Fruit fly (Drosophila melanogaster) whole organism, prepupa: ENCODE data around the gene ddbt.
A peak's percentile ranks its signal among the peaks of the same experiment; 100 is the strongest.

Source experiments
- CG10631 ChIP-seq: fragments of 200-800 bp; sonication (Bioruptor generic); optimal IDR thresholded peaks from 2 replicates; lab custom pipeline; 2016; ENCODE audit warnings: missing biosample characterization, missing genetic modification characterization
- CG11294 ChIP-seq: fragments of 200-800 bp; sonication (Bioruptor generic); IDR thresholded peaks from 2 replicates; pipeline ENCODE4 v1.3.6; 2022; ENCODE audit warnings: missing biosample characterization, missing genetic modification characterization
- CG11762 ChIP-seq: fragments of 200-800 bp; sonication (Bioruptor generic); optimal IDR thresholded peaks from 3 replicates; lab custom pipeline; 2016; ENCODE audit warnings: missing biosample characterization, missing genetic modification characterization; ENCODE audit not compliant: insufficient read depth
- CG15336 ChIP-seq: fragments of 200-800 bp; sonication (Bioruptor generic); IDR thresholded peaks from 2 replicates; pipeline ENCODE4 v1.3.6; 2022; ENCODE audit warnings: missing biosample characterization, missing genetic modification characterization
- CG16779 ChIP-seq: fragments of 200-800 bp; sonication (Bioruptor generic); optimal IDR thresholded peaks from 3 replicates; lab custom pipeline; 2017; ENCODE audit warnings: missing biosample characterization, mild to moderate bottlenecking, missing genetic modification characterization
- CG32006 ChIP-seq: fragments of 200-800 bp; sonication (Bioruptor generic); optimal IDR thresholded peaks from 3 replicates; lab custom pipeline; 2017; ENCODE audit warnings: missing biosample characterization, mild to moderate bottlenecking, missing genetic modification characterization
- CG34406 ChIP-seq: fragments of 200-800 bp; sonication (Bioruptor generic); optimal IDR thresholded peaks from 3 replicates; lab custom pipeline; 2016; ENCODE audit warnings: missing biosample characterization, missing genetic modification characterization
- CG3919 ChIP-seq: fragments of 200-800 bp; sonication (Bioruptor generic); optimal IDR thresholded peaks from 3 replicates; lab custom pipeline; 2016; ENCODE audit warnings: missing biosample characterization, missing genetic modification characterization
- CG6163 ChIP-seq: fragments of 200-800 bp; sonication (Bioruptor generic); IDR thresholded peaks from 3 replicates; pipeline ENCODE4 v1.3.6; 2022; ENCODE audit warnings: missing biosample characterization, missing genetic modification characterization
- CG6808 ChIP-seq: fragments of 200-800 bp; sonication (Bioruptor generic); optimal IDR thresholded peaks from 3 replicates; lab custom pipeline; 2017; ENCODE audit warnings: missing biosample characterization, missing genetic modification characterization, mild to moderate bottlenecking, moderate library complexity, missing genetic modification reagents
- CG7368 ChIP-seq: fragments of 200-800 bp; sonication (Bioruptor generic); optimal IDR thresholded peaks from 3 replicates; lab custom pipeline; 2016; ENCODE audit warnings: missing biosample characterization, missing genetic modification characterization
- CG8119 ChIP-seq: fragments of 200-800 bp; sonication (Bioruptor generic); IDR thresholded peaks from 3 replicates; pipeline ENCODE4 v1.3.6; 2022; ENCODE audit warnings: missing biosample characterization, missing genetic modification characterization
- CG8319 ChIP-seq: fragments of 200-800 bp; sonication (Bioruptor generic); optimal IDR thresholded peaks from 3 replicates; lab custom pipeline; 2016; ENCODE audit warnings: missing biosample characterization, missing genetic modification characterization
- Eip75B ChIP-seq: fragments of 200-800 bp; sonication (Bioruptor generic); optimal IDR thresholded peaks from 3 replicates; lab custom pipeline; 2016; ENCODE audit warnings: missing biosample characterization, missing genetic modification characterization
- Eip78C ChIP-seq: fragments of 200-800 bp; sonication (Bioruptor generic); peaks from one replicate; lab custom pipeline; 2016; ENCODE audit warnings: missing biosample characterization, missing genetic modification characterization
- Ets21C ChIP-seq: fragments of 200-800 bp; sonication (Bioruptor generic); optimal IDR thresholded peaks from 3 replicates; lab custom pipeline; 2016; ENCODE audit warnings: missing biosample characterization, missing genetic modification characterization
- Gug ChIP-seq: fragments of 200-800 bp; sonication (Bioruptor generic); IDR thresholded peaks from 2 replicates; pipeline ENCODE4 v1.3.6; 2022; ENCODE audit warnings: missing biosample characterization, missing genetic modification characterization
- Hr39 ChIP-seq: fragments of 200-800 bp; sonication (Bioruptor generic); optimal IDR thresholded peaks from 2 replicates; lab custom pipeline; 2016; ENCODE audit warnings: missing biosample characterization, missing genetic modification characterization
- Hr4 ChIP-seq: fragments of 200-800 bp; sonication (Bioruptor generic); optimal IDR thresholded peaks from 3 replicates; lab custom pipeline; 2016; ENCODE audit warnings: missing biosample characterization, missing genetic modification characterization
- Lpt ChIP-seq: fragments of 200-800 bp; sonication (Bioruptor generic); optimal IDR thresholded peaks from 3 replicates; lab custom pipeline; 2016; ENCODE audit warnings: missing biosample characterization, missing genetic modification characterization
- Smox ChIP-seq: fragments of 200-800 bp; sonication (Bioruptor generic); optimal IDR thresholded peaks from 3 replicates; lab custom pipeline; 2016; ENCODE audit warnings: missing biosample characterization, missing genetic modification characterization
- Sox14 ChIP-seq: fragments of 200-800 bp; sonication (Bioruptor generic); optimal IDR thresholded peaks from 3 replicates; lab custom pipeline; 2016; ENCODE audit warnings: missing biosample characterization, missing genetic modification characterization
- acj6 ChIP-seq: fragments of 200-800 bp; sonication (Bioruptor generic); optimal IDR thresholded peaks from 3 replicates; lab custom pipeline; 2016; ENCODE audit warnings: missing biosample characterization, missing genetic modification characterization
- dac ChIP-seq: fragments of 200-800 bp; sonication (Bioruptor generic); optimal IDR thresholded peaks from 2 replicates; lab custom pipeline; 2017; ENCODE audit warnings: missing biosample characterization, mild to moderate bottlenecking, missing genetic modification characterization
- dsx ChIP-seq: fragments of 200-800 bp; optimal IDR thresholded peaks from 3 replicates; lab custom pipeline; 2019; ENCODE audit warnings: missing biosample characterization, mild to moderate bottlenecking, missing genetic modification characterization, moderate library complexity; ENCODE audit not compliant: poor library complexity, severe bottlenecking
- fd85E ChIP-seq: fragments of 200-800 bp; sonication (Bioruptor generic); optimal IDR thresholded peaks from 3 replicates; lab custom pipeline; 2016; ENCODE audit warnings: missing biosample characterization, missing genetic modification characterization
- pdm3 ChIP-seq: fragments of 200-800 bp; sonication (Bioruptor generic); optimal IDR thresholded peaks from 3 replicates; lab custom pipeline; 2016; ENCODE audit warnings: missing biosample characterization, missing genetic modification characterization
- salr ChIP-seq, 2 experiments: fragments of 200-800 bp; sonication (Bioruptor generic); optimal IDR thresholded peaks; 3 replicates each; lab custom pipeline; 2016 to 2018; ENCODE audit warnings: missing biosample characterization in 2 of 2, missing genetic modification characterization in 2 of 2, mild to moderate bottlenecking in 1 of 2
- ss ChIP-seq, 2 experiments: fragments of 200-800 bp; sonication (Bioruptor generic); optimal IDR thresholded peaks; 2 replicates in 1 of 2; 3 replicates in 1 of 2; lab custom pipeline; 2017 to 2018; ENCODE audit warnings: mild to moderate bottlenecking in 2 of 2, missing biosample characterization in 2 of 2, missing genetic modification characterization in 2 of 2, moderate library complexity in 1 of 2
- svp ChIP-seq: fragments of 200-800 bp; sonication (Bioruptor generic); peaks from one replicate; lab custom pipeline; 2016; ENCODE audit warnings: missing biosample characterization, missing genetic modification characterization
- topi ChIP-seq: fragments of 200-800 bp; sonication (Bioruptor generic); optimal IDR thresholded peaks from 3 replicates; lab custom pipeline; 2016; ENCODE audit warnings: missing biosample characterization, missing genetic modification characterization
- vri ChIP-seq: fragments of 200-800 bp; sonication (Bioruptor generic); optimal IDR thresholded peaks from 3 replicates; lab custom pipeline; 2016; ENCODE audit warnings: missing biosample characterization, mild to moderate bottlenecking, missing genetic modification characterization

The ddbt gene

dm6 chr3L:294841-295408 lies 22.0 kb upstream of the ddbt start:
- 0 out of 2 replicates have a peak, but pooled peaks have one; percentile 8 for TF ChIP-seq CG15336
- TF ChIP-seq vri (GFP tag; lab: Kevin White, UChicago), result no peak
- peak; percentile 61 for TF ChIP-seq Eip78C (GFP tag; lab: Kevin White, UChicago)
- peak; percentile 14 for TF ChIP-seq CG32006 (GFP tag; lab: Kevin White, UChicago)
- TF ChIP-seq Ets21C (GFP tag; lab: Kevin White, UChicago), result no peak
- TF ChIP-seq dac (GFP tag; lab: Kevin White, UChicago), result no peak
- no peak for TF ChIP-seq dsx
- TF ChIP-seq Lpt (GFP tag; lab: Kevin White, UChicago), result no peak
- peak; percentile 4 for TF ChIP-seq CG10631 (GFP tag; lab: Kevin White, UChicago)
- no peak for TF ChIP-seq acj6 (GFP tag; lab: Kevin White, UChicago)
- no peak for TF ChIP-seq CG6163 (GFP tag; lab: Robert Waterston, UW)
- no peak for TF ChIP-seq fd85E (GFP tag; lab: Kevin White, UChicago)
- peak; percentile 24 for TF ChIP-seq CG3919
- TF ChIP-seq CG6808 (GFP tag; lab: Kevin White, UChicago), result peak; percentile 17
- TF ChIP-seq CG11762 (GFP tag; lab: Kevin White, UChicago), result no peak
- TF ChIP-seq Gug (GFP tag; lab: Robert Waterston, UW), result no peak
- TF ChIP-seq, all 60 proteins: peak for 6

- TF ChIP-seq ss (GFP tag; optimal IDR thresholded peaks at IDR 0.05; lab: Kevin White, UChicago), result peak in 1 of 2 experiments; percentile 6
- no peak for TF ChIP-seq CG34406 (GFP tag; lab: Kevin White, UChicago)
- no peak for TF ChIP-seq Hr4 (GFP tag; lab: Kevin White, UChicago)
- no peak for TF ChIP-seq Eip75B (GFP tag; lab: Kevin White, UChicago)
Observed at dm6 chr3L:297240-297639, 19.6 kb upstream of the ddbt start.

dm6 chr3L:298459-298858 lies 18.4 kb upstream of the ddbt start:
- TF ChIP-seq CG8319 (no peak), CG16779 (no peak), acj6 (GFP tag; lab: Kevin White, UChicago) (no peak), topi (no peak), CG8119 (GFP tag; lab: Robert Waterston, UW) (no peak), CG11762 (GFP tag; lab: Kevin White, UChicago) (no peak), pdm3 (GFP tag; lab: Kevin White, UChicago) (no peak), Sox14 (GFP tag; lab: Kevin White, UChicago) (no peak), svp (GFP tag; lab: Kevin White, UChicago) (no peak), Smox (GFP tag; lab: Kevin White, UChicago) (no peak), vri (GFP tag; lab: Kevin White, UChicago) (no peak)

dm6 chr3L:299952-300605 lies 16.8 kb upstream of the ddbt start:
- TF ChIP-seq svp (GFP tag; lab: Kevin White, UChicago) (peak; percentile 71), CG8119 (GFP tag; lab: Robert Waterston, UW) (no peak), Ets21C (GFP tag; lab: Kevin White, UChicago) (no peak), salr (GFP tag; optimal IDR thresholded peaks at IDR 0.05; lab: Kevin White, UChicago) (no peak), Smox (GFP tag; lab: Kevin White, UChicago) (no peak), CG7368 (GFP tag; lab: Kevin White, UChicago) (no peak), CG11294 (GFP tag; lab: Robert Waterston, UW) (no peak), Hr4 (GFP tag; lab: Kevin White, UChicago) (no peak), Hr39 (GFP tag; lab: Kevin White, UChicago) (no peak)
- TF ChIP-seq, all 60 proteins: peak for 1

dm6 chr3L:311607-312006 lies 5.3 kb upstream of the ddbt start:
- TF ChIP-seq vri (GFP tag; lab: Kevin White, UChicago) (peak; percentile 95), topi (no peak), svp (GFP tag; lab: Kevin White, UChicago) (peak; percentile 84)
